Worm (Caenorhabditis elegans) whole organism, young adult: ENCODE results near the gene C32D5.14.

Source experiments
- C06A6.2 ChIP-seq: fragments of 200-800 bp; sonication (Bioruptor generic); conservative IDR thresholded peaks from 2 replicates; pipeline ENCODE4 v1.3.6; 2022; ENCODE audit warnings: missing genetic modification characterization, missing compliant biosample characterization
- ama-1 ChIP-seq, 3 experiments: fragments of 150-350 bp in 1 of 3; sonication (generic microtip) in 2 of 3; optimal IDR thresholded peaks; 2 replicates each; lab custom pipeline; 2014 to 2018; ENCODE audit warnings: missing biosample characterization in 2 of 3, missing genetic modification characterization in 2 of 3, missing genetic modification reagents in 2 of 3
- egrh-3 ChIP-seq: fragments of 200-800 bp; sonication (Bioruptor generic); IDR thresholded peaks from 2 replicates; pipeline ENCODE4 v1.3.6; 2022; ENCODE audit warnings: missing genetic modification reagents, missing genetic modification characterization, missing compliant biosample characterization
- hlh-26 ChIP-seq: fragments of 200-800 bp; sonication (Bioruptor generic); conservative IDR thresholded peaks from 2 replicates; pipeline ENCODE4 v1.3.6; 2022; ENCODE audit warnings: missing genetic modification reagents, missing genetic modification characterization, missing compliant biosample characterization
- hmg-1.2 ChIP-seq: fragments of 200-800 bp; sonication (Bioruptor generic); IDR thresholded peaks from 2 replicates; pipeline ENCODE4 v1.3.6; 2022; ENCODE audit warnings: missing genetic modification reagents, missing genetic modification characterization, missing compliant biosample characterization
- lin-35 ChIP-seq, 3 experiments: fragments of 150-350 bp in 2 of 3; sonication (generic microtip) in 1 of 3; optimal IDR thresholded peaks; 2 replicates each; lab custom pipeline; 2014 to 2018; ENCODE audit warnings: missing biosample characterization in 3 of 3, missing genetic modification characterization in 3 of 3, missing genetic modification reagents in 3 of 3
- nhr-27 ChIP-seq: fragments of 200-800 bp; sonication (Bioruptor generic); optimal IDR thresholded peaks from 2 replicates; lab custom pipeline; 2018; ENCODE audit warnings: mild to moderate bottlenecking, missing genetic modification characterization, moderate library complexity, missing compliant biosample characterization
- nhr-90 ChIP-seq: sonication (generic microtip); optimal IDR thresholded peaks from 2 replicates; lab custom pipeline; 2016; ENCODE audit warnings: missing genotype, mild to moderate bottlenecking, missing genetic modification characterization, missing compliant biosample characterization
- pha-4 ChIP-seq: fragments of 150-350 bp; sonication (generic microtip); optimal IDR thresholded peaks from 2 replicates; lab custom pipeline; 2014; ENCODE audit warnings: missing biosample characterization, missing genetic modification reagents, missing genetic modification characterization
- sdz-38 ChIP-seq: sonication (generic microtip); optimal IDR thresholded peaks from 2 replicates; lab custom pipeline; 2016; ENCODE audit warnings: missing genotype, missing genetic modification characterization, missing compliant biosample characterization
- sptf-2 ChIP-seq: fragments of 200-800 bp; sonication (Bioruptor generic); optimal IDR thresholded peaks from 2 replicates; lab custom pipeline; 2018; ENCODE audit warnings: mild to moderate bottlenecking, missing genetic modification characterization, missing compliant biosample characterization
- unc-62 ChIP-seq: fragments of 150-350 bp; optimal IDR thresholded peaks from 2 replicates; lab custom pipeline; 2014; ENCODE audit warnings: missing biosample characterization, missing genetic modification reagents, missing genetic modification characterization

- TF ChIP-seq ama-1 (optimal IDR thresholded peaks at IDR 0.05; lab: Kevin White, UChicago): no peak
- no peak for TF ChIP-seq ama-1 (GFP tag; optimal IDR thresholded peaks at IDR 0.05; lab: Kevin White, UChicago)
- no peak for TF ChIP-seq hmg-1.2
- TF ChIP-seq sdz-38 (tag; lab: Kevin White, UChicago): no peak
- no peak for TF ChIP-seq nhr-90 (tag; lab: Kevin White, UChicago)
- TF ChIP-seq lin-35 (GFP tag; optimal IDR thresholded peaks at IDR 0.05; lab: Kevin White, UChicago): no peak
- no peak for TF ChIP-seq hlh-26
- no peak for TF ChIP-seq nhr-27 (tag; lab: Kevin White, UChicago)
- no peak for TF ChIP-seq sptf-2 (GFP tag; lab: Kevin White, UChicago)
- no peak for TF ChIP-seq C06A6.2 (GFP tag; lab: Robert Waterston, UW)
- no peak for TF ChIP-seq egrh-3
- TF ChIP-seq unc-62 (GFP tag; lab: Kevin White, UChicago): no peak
- TF ChIP-seq pha-4 (tag; lab: Kevin White, UChicago): no peak
Measured at ce11 chrII:6344513-6344912, 9.2 kb downstream of the C32D5.14 start.
